Worm (Caenorhabditis elegans): ENCODE measurements around the gene mrps-9.

The mrps-9 gene

ce11 chrIII:8227511-8227910 lies 38.4 kb upstream of the mrps-9 start, which contains the start of gene fbxl-1 (continued):
- TF ChIP-seq let-607 (tag; optimal IDR thresholded peaks at IDR 0.05) (peak in 1 of 2 experiments; percentile 43), rec-8 (tag; optimal IDR thresholded peaks at IDR 0.05) (no peak), F39B2.1 (GFP tag; IDR thresholded peaks at IDR 0.05) (no peak), ztf-26 (tag; optimal IDR thresholded peaks at IDR 0.05) (peak; percentile 34), lsl-1 (GFP tag; optimal IDR thresholded peaks at IDR 0.05) (no peak), rcor-1 (GFP tag; IDR thresholded peaks at IDR 0.05) (peak; percentile 42; the same call in 1 of the 2 replicates), nhr-27 (tag; optimal IDR thresholded peaks at IDR 0.05) (no peak), lir-1 (GFP tag; conservative IDR thresholded peaks at IDR 0.05) (peak; percentile 82), tbp1 (GFP tag; optimal IDR thresholded peaks at IDR 0.05) (peak; percentile 53), ceh-100 (GFP tag; IDR thresholded peaks at IDR 0.05) (peak; percentile 42), tbx-9 (tag; optimal IDR thresholded peaks at IDR 0.05; ENCODE audit: borderline replicate concordance) (no peak), ceh-91 (GFP tag; IDR thresholded peaks at IDR 0.05) (0 out of 2 replicates have a peak, but pooled peaks have one; percentile 30), snpc-4 (GFP tag; optimal IDR thresholded peaks at IDR 0.05) (no peak), snpc-4 (tag; optimal IDR thresholded peaks at IDR 0.05) (peak; percentile 19 to 56 (median 26)), snpc-1.1 (tag; optimal IDR thresholded peaks at IDR 0.05; ENCODE audit: insufficient read depth) (no peak), lin-54 (GFP tag; optimal IDR thresholded peaks at IDR 0.05) (peak; percentile 55), lin-40 (tag; optimal IDR thresholded peaks at IDR 0.05) (peak; percentile 63), ztf-3 (GFP tag; optimal IDR thresholded peaks at IDR 0.05) (no peak), nhr-90 (tag; optimal IDR thresholded peaks at IDR 0.05) (peak; percentile 47), athp-1 (tag; optimal IDR thresholded peaks at IDR 0.05) (peak; percentile 65), attf-6 (GFP tag; IDR thresholded peaks at IDR 0.05) (no peak), pbrm-1 (GFP tag; IDR thresholded peaks at IDR 0.05) (peak; percentile 68; the same call in 1 of the 2 replicates), nhr-80 (tag; optimal IDR thresholded peaks at IDR 0.05) (peak; percentile 85)

ce11 chrIII:8228916-8229315 lies 36.9 kb upstream of the mrps-9 start:
- TF ChIP-seq pbrm-1 (GFP tag; IDR thresholded peaks at IDR 0.05) (0 out of 2 replicates have a peak, but pooled peaks have one; percentile 8), efl-1 (GFP tag; optimal IDR thresholded peaks at IDR 0.05) (no peak), T07F8.4 (tag; optimal IDR thresholded peaks at IDR 0.05) (no peak), ztf-6 (GFP tag; IDR thresholded peaks at IDR 0.05) (no peak), aptf-2 (GFP tag; conservative IDR thresholded peaks at IDR 0.05) (no peak), nhr-27 (tag; optimal IDR thresholded peaks at IDR 0.05) (no peak), ekl-4 (GFP tag; IDR thresholded peaks at IDR 0.05) (no peak), rec-8 (tag; optimal IDR thresholded peaks at IDR 0.05) (no peak)

- TF ChIP-seq Y56A3A.18 (GFP tag; IDR thresholded peaks at IDR 0.05) (no peak), ceh-58 (GFP tag; IDR thresholded peaks at IDR 0.05) (0 out of 2 replicates have a peak, but pooled peaks have one; percentile 65)
Measured at ce11 chrIII:8229480-8229879, 36.4 kb upstream of the mrps-9 start.

- TF ChIP-seq ets-4 (GFP tag; optimal IDR thresholded peaks at IDR 0.05): no peak
- peak; percentile 56 for TF ChIP-seq ama-1 (optimal IDR thresholded peaks at IDR 0.05)
- TF ChIP-seq ama-1 (GFP tag; optimal IDR thresholded peaks at IDR 0.05): no peak
- TF ChIP-seq cebp-1 (GFP tag; IDR thresholded peaks at IDR 0.05): peak; percentile 48; the same call in 1 of the 2 replicates
- peak; percentile 50 for TF ChIP-seq cebp-1 (tag; optimal IDR thresholded peaks at IDR 0.05)
- 0 out of 2 replicates have a peak, but pooled peaks have one; percentile 47 for TF ChIP-seq nfyb-1 (GFP tag; IDR thresholded peaks at IDR 0.05)
Measured at ce11 chrIII:8232634-8233033, 33.2 kb upstream of the mrps-9 start, which contains the start of gene henn-1. henn-1 (plus strand) TSS chrIII:8232651.
